Fruit fly (Drosophila melanogaster) whole organism, wandering third instar larva: ENCODE results near the gene CG31848.

ENCODE experiments used
- Abd-B ChIP-seq: fragments of >200 bp; optimal IDR thresholded peaks from 2 replicates; lab custom pipeline; 2017; ENCODE audit warnings: missing biosample characterization, missing genetic modification characterization
- CG32264 ChIP-seq: fragments of 200-800 bp; sonication (Bioruptor generic); optimal IDR thresholded peaks from 2 replicates; lab custom pipeline; 2016; ENCODE audit warnings: missing biosample characterization, missing genetic modification characterization
- Dif ChIP-seq: fragments of 200-275, 200-300 bp; sonication (Bioruptor generic); optimal IDR thresholded peaks from 2 replicates; lab custom pipeline; 2018; ENCODE audit warnings: missing biosample characterization, missing genetic modification characterization; ENCODE audit not compliant: partially characterized antibody
- GATAd ChIP-seq: sonication (Bioruptor generic); optimal IDR thresholded peaks from 2 replicates; lab custom pipeline; 2016; ENCODE audit warnings: missing biosample characterization, missing genetic modification characterization
- Hnf4 ChIP-seq: fragments of 200-800 bp; sonication (Bioruptor generic); optimal IDR thresholded peaks from 2 replicates; lab custom pipeline; 2016; ENCODE audit warnings: missing biosample characterization, mild to moderate bottlenecking, missing genetic modification characterization
- Hr78 ChIP-seq: fragments of >200 bp; optimal IDR thresholded peaks from 2 replicates; lab custom pipeline; 2017; ENCODE audit warnings: missing biosample characterization, missing genetic modification characterization
- Hr83 ChIP-seq: fragments of 200-300 bp; sonication (Bioruptor generic); optimal IDR thresholded peaks from 2 replicates; lab custom pipeline; 2016; ENCODE audit warnings: missing biosample characterization, mild to moderate bottlenecking, missing genetic modification characterization, moderate library complexity; ENCODE audit not compliant: poor library complexity, severe bottlenecking
- Mio ChIP-seq: sonication (Bioruptor generic); optimal IDR thresholded peaks from 2 replicates; lab custom pipeline; 2016; ENCODE audit warnings: missing biosample characterization, missing genetic modification characterization
- OdsH ChIP-seq: fragments of 200-800 bp; sonication (Bioruptor generic); optimal IDR thresholded peaks from 2 replicates; lab custom pipeline; 2016; ENCODE audit warnings: missing biosample characterization, mild to moderate bottlenecking, missing genetic modification characterization
- br ChIP-seq: fragments of 200-800 bp; sonication (Bioruptor generic); optimal IDR thresholded peaks from 2 replicates; lab custom pipeline; 2016; ENCODE audit warnings: missing biosample characterization, missing genetic modification characterization
- dmrt93B ChIP-seq: fragments of 200-800 bp; sonication (Bioruptor generic); optimal IDR thresholded peaks from 2 replicates; lab custom pipeline; 2018; ENCODE audit warnings: missing biosample characterization, mild to moderate bottlenecking, missing genetic modification characterization
- dsf ChIP-seq: sonication (Bioruptor generic); optimal IDR thresholded peaks from 2 replicates; lab custom pipeline; 2016; ENCODE audit warnings: missing biosample characterization, missing genetic modification characterization, borderline replicate concordance
- pan ChIP-seq: fragments of >200 bp; optimal IDR thresholded peaks from 2 replicates; lab custom pipeline; 2017
- usp ChIP-seq: fragments of >200 bp; optimal IDR thresholded peaks from 2 replicates; lab custom pipeline; 2017; ENCODE audit warnings: missing biosample characterization, missing genetic modification characterization

dm6 chr2L:13244759-13245308, 20.8 kb downstream of the CG31848 start:
- no peak for TF ChIP-seq Hr83 (GFP tag; lab: Kevin White, UChicago)
- TF ChIP-seq OdsH (GFP tag; lab: Kevin White, UChicago), result no peak
- no peak for TF ChIP-seq CG32264
- no peak for TF ChIP-seq Mio (GFP tag; lab: Kevin White, UChicago)
- no peak for TF ChIP-seq Hnf4
- no peak for TF ChIP-seq pan (lab: Kevin White, UChicago)
- TF ChIP-seq usp (GFP tag; lab: Kevin White, UChicago), result no peak
- no peak for TF ChIP-seq Hr78 (GFP tag; lab: Kevin White, UChicago)
- no peak for TF ChIP-seq dmrt93B (GFP tag; lab: Kevin White, UChicago)
- TF ChIP-seq GATAd (GFP tag; lab: Kevin White, UChicago), result no peak
- TF ChIP-seq dsf (GFP tag; lab: Kevin White, UChicago), result no peak
- TF ChIP-seq br (GFP tag; lab: Kevin White, UChicago), result no peak
- no peak for TF ChIP-seq Dif (GFP tag; lab: Kevin White, UChicago)
- no peak for TF ChIP-seq Abd-B
